Worm (Caenorhabditis elegans) whole organism, young adult: ENCODE results near the gene nhr-140.

Experiments
- T07F8.4 ChIP-seq: sonication (generic microtip); optimal IDR thresholded peaks from 2 replicates; lab custom pipeline; 2016; ENCODE audit warnings: mild to moderate bottlenecking, missing genetic modification characterization, moderate library complexity, missing compliant biosample characterization
- ceh-91 ChIP-seq: fragments of 200-800 bp; sonication (Bioruptor generic); IDR thresholded peaks from 2 replicates; pipeline ENCODE4 v1.3.6; 2022; ENCODE audit warnings: missing genetic modification reagents, missing genetic modification characterization, missing compliant biosample characterization
- pha-4 ChIP-seq: fragments of 150-350 bp; sonication (generic microtip); optimal IDR thresholded peaks from 2 replicates; lab custom pipeline; 2014; ENCODE audit warnings: missing biosample characterization, missing genetic modification reagents, missing genetic modification characterization
- repo-1 ChIP-seq: sonication (generic microtip); optimal IDR thresholded peaks from 2 replicates; lab custom pipeline; 2017; ENCODE audit warnings: mild to moderate bottlenecking, missing genetic modification characterization, missing compliant biosample characterization
- snpc-4 ChIP-seq, 5 experiments: fragments of 150-350 bp in 1 of 5; sonication (generic microtip) in 4 of 5; optimal IDR thresholded peaks; 2 replicates each; lab custom pipeline; 2014 to 2018; ENCODE audit warnings: missing genetic modification characterization in 5 of 5, missing biosample characterization in 3 of 5, antibody characterized with exemption in 2 of 5, mild to moderate bottlenecking in 2 of 5, missing compliant biosample characterization in 2 of 5, missing genotype in 2 of 5, moderate library complexity in 2 of 5, missing genetic modification reagents in 1 of 5

- no peak for TF ChIP-seq ceh-91 (GFP tag; lab: Robert Waterston, UW)
- no peak for TF ChIP-seq repo-1 (tag; lab: Kevin White, UChicago)
- no peak for TF ChIP-seq T07F8.4
- TF ChIP-seq snpc-4 (GFP tag; optimal IDR thresholded peaks at IDR 0.05; lab: Kevin White, UChicago), result no peak
- no peak for TF ChIP-seq snpc-4 (tag; optimal IDR thresholded peaks at IDR 0.05; lab: Kevin White, UChicago)
- TF ChIP-seq pha-4 (tag; lab: Kevin White, UChicago), result no peak
These were observed 1.8 kb downstream of the nhr-140 start, which contains the start of gene nhr-139 for ce11 chrV:6987673-6988072.
